Worm (Caenorhabditis elegans) whole organism, L2 larva: Measurements from ENCODE around the gene gskl-1.
A peak's percentile ranks its signal among the peaks of the same experiment; 100 is the strongest.

Experiments
- C34F6.9 ChIP-seq: fragments of 150-350 bp; optimal IDR thresholded peaks from 2 replicates; lab custom pipeline; 2014; ENCODE audit warnings: missing biosample characterization, missing genetic modification characterization
- R02D3.7 ChIP-seq: fragments of 150-350 bp; optimal IDR thresholded peaks from 2 replicates; lab custom pipeline; 2014; ENCODE audit warnings: missing biosample characterization, missing genetic modification characterization
- Y55F3AM.14 ChIP-seq: fragments of 200-800 bp; sonication (Bioruptor generic); optimal IDR thresholded peaks from 2 replicates; lab custom pipeline; 2018; ENCODE audit warnings: mild to moderate bottlenecking, missing genetic modification characterization, missing compliant biosample characterization
- ZK546.5 ChIP-seq: sonication (generic microtip); optimal IDR thresholded peaks from 2 replicates; lab custom pipeline; 2017; ENCODE audit warnings: missing biosample characterization, missing genetic modification characterization
- ama-1 ChIP-seq: fragments of 150-350 bp; optimal IDR thresholded peaks from 2 replicates; lab custom pipeline; 2018; ENCODE audit warnings: inconsistent platforms
- blmp-1 ChIP-seq: sonication (generic microtip); optimal IDR thresholded peaks from 2 replicates; lab custom pipeline; 2017; ENCODE audit warnings: missing genetic modification characterization, mild to moderate bottlenecking, missing compliant biosample characterization, antibody characterized with exemption, moderate library complexity; ENCODE audit not compliant: insufficient read depth
- ceh-16 ChIP-seq: fragments of 150-350 bp; optimal IDR thresholded peaks from 2 replicates; lab custom pipeline; 2014; ENCODE audit warnings: missing biosample characterization, missing genetic modification characterization
- ceh-82 ChIP-seq: fragments of 150-350 bp; optimal IDR thresholded peaks from 2 replicates; lab custom pipeline; 2014; ENCODE audit warnings: missing biosample characterization, missing genetic modification characterization
- dmd-4 ChIP-seq: sonication (generic microtip); optimal IDR thresholded peaks from 2 replicates; lab custom pipeline; 2017; ENCODE audit warnings: missing biosample characterization, missing genetic modification characterization
- egl-27 ChIP-seq: sonication (generic microtip); optimal IDR thresholded peaks from 3 replicates; lab custom pipeline; 2017; ENCODE audit warnings: missing biosample characterization, missing genetic modification reagents, missing genetic modification characterization
- elt-3 ChIP-seq: sonication (generic microtip); optimal IDR thresholded peaks from 2 replicates; lab custom pipeline; 2017; ENCODE audit warnings: missing biosample characterization, missing genetic modification characterization
- lin-13 ChIP-seq: fragments of 150-350 bp; optimal IDR thresholded peaks from 2 replicates; lab custom pipeline; 2014; ENCODE audit warnings: missing biosample characterization, missing genetic modification reagents, missing genetic modification characterization
- lin-39 ChIP-seq: fragments of 150-350 bp; optimal IDR thresholded peaks from 2 replicates; lab custom pipeline; 2014; ENCODE audit warnings: missing biosample characterization, missing genetic modification reagents, missing genetic modification characterization
- lsy-2 ChIP-seq, 2 experiments: fragments of 150-350 bp in 1 of 2; sonication (generic microtip) in 1 of 2; optimal IDR thresholded peaks; 2 replicates each; lab custom pipeline; 2014 to 2017; ENCODE audit warnings: missing biosample characterization in 2 of 2, missing genetic modification characterization in 2 of 2
- mab-5 ChIP-seq: fragments of 150-350 bp; optimal IDR thresholded peaks from 2 replicates; lab custom pipeline; 2014; ENCODE audit warnings: missing biosample characterization, missing genetic modification characterization
- mbf-1 ChIP-seq: sonication (generic microtip); optimal IDR thresholded peaks from 2 replicates; lab custom pipeline; 2017; ENCODE audit warnings: missing biosample characterization, missing genetic modification characterization
- mdl-1 ChIP-seq, 2 experiments: fragments of 150-350 bp in 1 of 2; sonication (generic microtip) in 1 of 2; optimal IDR thresholded peaks; 2 replicates each; lab custom pipeline; 2017; ENCODE audit warnings: missing biosample characterization in 2 of 2, missing genetic modification characterization in 2 of 2
- nhr-10 ChIP-seq: sonication (generic microtip); optimal IDR thresholded peaks from 2 replicates; lab custom pipeline; 2017; ENCODE audit warnings: missing biosample characterization, missing genetic modification characterization
- nhr-11 ChIP-seq: fragments of 150-350 bp; optimal IDR thresholded peaks from 2 replicates; lab custom pipeline; 2014; ENCODE audit warnings: missing biosample characterization, missing genetic modification characterization
- nhr-23 ChIP-seq: fragments of 150-350 bp; optimal IDR thresholded peaks from 2 replicates; lab custom pipeline; 2014; ENCODE audit warnings: missing biosample characterization, missing genetic modification reagents, missing genetic modification characterization
- nhr-237 ChIP-seq: fragments of 150-350 bp; optimal IDR thresholded peaks from 2 replicates; lab custom pipeline; 2014; ENCODE audit warnings: missing biosample characterization, missing genetic modification characterization
- nhr-77 ChIP-seq: fragments of 150-350 bp; optimal IDR thresholded peaks from 2 replicates; lab custom pipeline; 2014; ENCODE audit warnings: missing biosample characterization, missing genetic modification characterization
- peb-1 ChIP-seq: fragments of 150-350 bp; optimal IDR thresholded peaks from 2 replicates; lab custom pipeline; 2014; ENCODE audit warnings: missing biosample characterization, missing genetic modification characterization
- sem-4 ChIP-seq: fragments of 150-350 bp; optimal IDR thresholded peaks from 2 replicates; lab custom pipeline; 2014; ENCODE audit warnings: missing biosample characterization, missing genetic modification reagents, missing genetic modification characterization
- sma-9 ChIP-seq, 2 experiments: fragments of 150-350 bp in 1 of 2; sonication (generic microtip) in 1 of 2; optimal IDR thresholded peaks; 2 replicates each; lab custom pipeline; 2014 to 2016; ENCODE audit warnings: missing genetic modification characterization in 2 of 2, mild to moderate bottlenecking in 1 of 2, missing biosample characterization in 1 of 2, missing compliant biosample characterization in 1 of 2, missing genetic modification reagents in 1 of 2, moderate library complexity in 1 of 2
- unc-39 ChIP-seq: fragments of 150-350 bp; optimal IDR thresholded peaks from 2 replicates; lab custom pipeline; 2014; ENCODE audit warnings: missing biosample characterization, missing genetic modification characterization
- unc-55 ChIP-seq: fragments of 150-350 bp; sonication (generic microtip); optimal IDR thresholded peaks from 3 replicates; lab custom pipeline; 2014; ENCODE audit warnings: missing biosample characterization, missing genetic modification reagents, missing genetic modification characterization
- unc-62 ChIP-seq: fragments of 150-350 bp; optimal IDR thresholded peaks from 2 replicates; lab custom pipeline; 2014; ENCODE audit warnings: missing biosample characterization, missing genetic modification reagents, missing genetic modification characterization
- zag-1 ChIP-seq: fragments of 150-350 bp; optimal IDR thresholded peaks from 2 replicates; lab custom pipeline; 2014; ENCODE audit warnings: missing biosample characterization, missing genetic modification characterization
- ztf-4 ChIP-seq: fragments of 150-350 bp; optimal IDR thresholded peaks from 2 replicates; lab custom pipeline; 2014; ENCODE audit warnings: missing biosample characterization, missing genetic modification characterization

The gskl-1 gene

DNA sequence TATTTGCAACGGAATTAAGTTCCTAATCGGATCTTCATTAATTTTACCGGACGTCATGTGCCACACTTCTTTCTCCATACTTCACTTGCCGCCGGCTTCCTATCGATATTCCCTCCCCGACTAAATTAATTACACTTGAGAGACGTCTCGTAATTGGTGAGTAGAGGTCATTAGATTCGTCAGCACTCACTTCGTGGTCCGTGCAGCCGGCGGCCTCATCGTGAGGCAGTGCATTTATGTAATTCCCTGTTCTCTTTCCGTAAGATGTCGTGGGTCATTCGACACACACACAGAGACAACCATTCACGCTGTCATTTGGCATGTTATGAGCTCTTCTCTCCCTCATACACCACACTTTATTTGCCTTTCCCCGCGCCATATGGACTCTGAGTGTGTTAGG lies 43.2 kb downstream of the gskl-1 start (continued):
- no peak for TF ChIP-seq zag-1 (tag; lab: Kevin White, UChicago)
- TF ChIP-seq egl-27 (tag; lab: Kevin White, UChicago): no peak
- TF ChIP-seq mdl-1 (tag; optimal IDR thresholded peaks at IDR 0.05; lab: Kevin White, UChicago): no peak
- TF ChIP-seq, all 48 proteins: peak for 6

DNA sequence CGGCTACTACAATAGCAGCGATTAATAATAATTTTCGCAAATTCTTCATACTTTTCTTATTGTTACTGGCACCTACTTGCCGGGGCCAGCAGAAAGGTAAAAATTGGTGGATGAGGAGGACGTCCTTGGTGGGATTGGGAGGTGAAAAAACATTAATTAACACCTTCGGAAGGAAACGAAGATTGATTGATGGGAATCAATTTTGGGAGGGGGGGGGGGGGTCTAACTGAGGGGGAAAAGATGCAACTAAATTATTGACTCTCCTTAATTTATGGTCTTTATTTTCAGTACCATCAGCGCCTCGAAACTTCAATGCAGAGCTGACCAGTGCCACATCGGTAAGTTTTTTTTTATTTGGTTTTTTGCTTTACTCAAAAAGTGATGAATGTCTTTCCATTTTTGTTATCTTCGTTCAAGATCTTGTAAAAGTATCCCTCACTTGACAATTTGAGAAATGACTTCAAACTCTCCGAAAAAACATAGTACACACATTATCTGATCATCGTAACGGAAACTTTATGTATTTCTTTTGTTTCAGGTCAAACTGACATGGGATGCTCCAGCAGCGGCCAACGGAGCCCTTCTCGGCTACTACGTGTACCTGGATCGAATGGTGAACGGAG lies 46.4 kb downstream of the gskl-1 start:
- TF ChIP-seq unc-55: peak; percentile 34
- no peak for TF ChIP-seq mbf-1
- no peak for TF ChIP-seq sem-4 (tag; lab: Kevin White, UChicago)
- no peak for TF ChIP-seq ceh-82 (tag; lab: Kevin White, UChicago)
- TF ChIP-seq ceh-16: peak; percentile 18
- no peak for TF ChIP-seq elt-3
- TF ChIP-seq nhr-77 (tag; lab: Kevin White, UChicago): no peak
- TF ChIP-seq egl-27 (tag; lab: Kevin White, UChicago): no peak
- no peak for TF ChIP-seq nhr-23 (tag; lab: Kevin White, UChicago)
- TF ChIP-seq R02D3.7 (tag; lab: Kevin White, UChicago): no peak
- TF ChIP-seq nhr-237 (tag; lab: Kevin White, UChicago): no peak
- TF ChIP-seq nhr-11 (tag; lab: Kevin White, UChicago): no peak
- no peak for TF ChIP-seq C34F6.9
- TF ChIP-seq lsy-2 (tag; optimal IDR thresholded peaks at IDR 0.05; lab: Kevin White, UChicago): no peak
- TF ChIP-seq peb-1 (tag; lab: Kevin White, UChicago): no peak
- TF ChIP-seq ztf-4 (tag; lab: Kevin White, UChicago): no peak

DNA sequence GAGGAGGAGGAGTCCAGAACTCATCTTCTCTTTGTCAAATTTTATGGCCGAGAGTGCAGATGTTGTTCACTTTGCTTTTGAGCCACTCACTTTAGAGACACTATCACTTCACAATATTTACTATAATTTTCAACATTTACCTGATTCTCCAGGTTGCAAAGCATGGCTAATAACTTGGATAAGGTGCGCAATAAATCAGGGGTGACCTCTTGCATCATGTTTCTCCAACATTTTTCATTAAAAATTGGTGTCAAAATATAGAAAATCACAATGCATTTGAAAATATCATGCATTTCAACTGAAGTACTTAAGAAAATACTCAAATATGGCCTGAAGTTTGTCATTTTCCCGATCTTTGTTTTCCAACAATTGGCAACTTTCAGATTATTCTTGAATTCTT lies 48.2 kb downstream of the gskl-1 start:
- TF ChIP-seq R02D3.7 (tag; lab: Kevin White, UChicago): no peak
- TF ChIP-seq zag-1 (tag; lab: Kevin White, UChicago): no peak
- no peak for TF ChIP-seq C34F6.9
- TF ChIP-seq sma-9 (GFP tag; optimal IDR thresholded peaks at IDR 0.05; lab: Kevin White, UChicago): no peak
- no peak for TF ChIP-seq sma-9 (tag; optimal IDR thresholded peaks at IDR 0.05; lab: Kevin White, UChicago)
- no peak for TF ChIP-seq ZK546.5 (tag; lab: Kevin White, UChicago)
- TF ChIP-seq egl-27 (tag; lab: Kevin White, UChicago): no peak
- TF ChIP-seq dmd-4 (tag; lab: Kevin White, UChicago): no peak
- TF ChIP-seq blmp-1: no peak
- TF ChIP-seq ama-1 (lab: Kevin White, UChicago): no peak
- no peak for TF ChIP-seq Y55F3AM.14 (GFP tag; lab: Kevin White, UChicago)
- no peak for TF ChIP-seq unc-39 (tag; lab: Kevin White, UChicago)
- no peak for TF ChIP-seq ceh-16
- TF ChIP-seq mbf-1: no peak
- no peak for TF ChIP-seq ztf-4 (tag; lab: Kevin White, UChicago)
- no peak for TF ChIP-seq lin-13 (GFP tag; lab: Kevin White, UChicago)
- no peak for TF ChIP-seq nhr-10 (tag; lab: Kevin White, UChicago)
- TF ChIP-seq lin-39 (tag; lab: Kevin White, UChicago): no peak
- no peak for TF ChIP-seq mab-5 (tag; lab: Kevin White, UChicago)
- no peak for TF ChIP-seq unc-62
- TF ChIP-seq, all 48 proteins: peak for 0
